Worm (Caenorhabditis elegans): ENCODE data around the gene ragc-1.

Gene ragc-1

DNA sequence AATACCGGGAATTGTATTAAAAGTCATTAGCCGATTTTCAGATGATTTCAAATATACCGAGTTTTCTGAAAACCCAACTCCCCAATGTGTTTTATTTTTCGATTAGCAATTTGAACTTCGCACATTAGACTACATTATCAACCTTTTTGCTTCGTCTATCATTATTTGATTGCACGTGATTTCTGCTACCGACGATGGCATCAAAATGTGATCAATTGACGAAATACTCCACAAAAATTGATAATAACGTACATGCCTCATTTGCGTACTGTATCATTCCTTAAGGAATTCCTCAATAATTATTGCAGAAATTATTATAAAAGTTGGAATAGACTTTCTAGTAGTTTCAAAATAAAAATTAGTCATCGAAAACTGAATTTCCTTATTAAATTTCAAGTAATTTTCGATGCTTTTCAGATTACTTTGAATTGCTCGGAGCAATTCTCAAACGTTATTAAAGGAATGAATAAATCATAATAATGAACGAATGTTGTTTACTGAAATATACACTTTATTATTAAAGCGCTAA lies 19.1 kb upstream of the ragc-1 start:
- TF ChIP-seq unc-62 (GFP tag; optimal IDR thresholded peaks at IDR 0.05), result no peak

DNA sequence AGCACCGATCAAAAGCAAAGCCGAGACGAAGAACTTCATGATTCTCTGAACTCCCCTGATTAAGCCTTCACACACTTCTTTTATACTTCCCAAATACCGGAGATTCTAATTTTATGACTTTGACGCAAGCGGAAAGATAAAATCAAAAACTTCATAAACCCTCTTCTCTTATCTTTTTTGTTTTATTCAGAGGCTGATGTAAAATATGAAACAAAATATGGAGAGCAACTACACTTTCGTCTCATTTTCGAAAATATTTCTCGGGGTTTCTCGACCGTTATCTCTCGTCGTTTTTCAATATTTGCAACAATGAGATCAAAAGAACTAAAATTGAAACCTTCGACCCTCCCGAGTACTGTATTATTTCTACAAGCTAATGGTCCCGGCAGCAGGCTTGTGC lies 18.3 kb upstream of the ragc-1 start, which contains the start of gene lys-4:
TSS of gene lys-4 (minus strand) at position 115 of the 400 bp plus-strand sequence.
- no peak for TF ChIP-seq unc-62 (GFP tag; optimal IDR thresholded peaks at IDR 0.05)

DNA sequence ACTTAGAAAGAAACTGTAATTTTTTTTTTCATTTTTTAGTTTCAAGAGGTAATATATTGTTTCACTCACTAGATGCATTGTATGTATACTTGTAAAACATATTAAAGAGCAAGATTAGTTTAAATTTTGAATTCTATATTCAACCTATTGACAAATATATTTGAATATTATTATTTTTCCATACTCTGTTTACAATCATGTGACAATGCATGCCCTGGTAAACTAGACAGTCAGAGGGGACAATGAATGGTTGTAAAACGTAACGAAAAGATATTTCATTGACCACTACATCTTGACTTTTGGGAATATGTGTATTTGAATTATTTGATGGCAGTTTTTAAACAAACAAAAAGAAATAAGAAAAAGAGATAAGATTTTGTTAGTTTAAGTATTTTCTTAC lies 17.6 kb upstream of the ragc-1 start:
- TF ChIP-seq unc-62 (GFP tag; optimal IDR thresholded peaks at IDR 0.05), result no peak

DNA sequence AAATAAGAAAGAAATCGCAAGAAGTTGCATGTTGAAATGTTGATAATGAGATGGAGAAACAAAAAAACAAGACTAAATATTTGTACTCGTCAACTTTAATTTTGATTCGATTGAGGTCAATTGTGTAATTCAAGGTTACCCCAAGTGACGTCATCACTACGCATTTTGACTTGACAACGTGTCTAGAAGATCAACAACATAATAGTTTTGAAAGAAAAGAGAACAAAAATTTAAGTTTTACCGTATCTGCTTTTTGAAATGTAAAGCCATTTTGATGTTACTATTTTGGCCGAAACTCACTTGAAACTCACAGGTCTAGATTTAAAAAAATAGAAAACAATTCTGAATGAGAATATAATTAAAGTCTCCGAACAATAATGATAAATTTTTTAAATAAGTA lies 16.2 kb upstream of the ragc-1 start, which contains the start of gene dsl-5:
TSS of gene dsl-5 (minus strand) at position 101 of the 400 bp plus-strand sequence.
- TF ChIP-seq unc-62 (GFP tag; optimal IDR thresholded peaks at IDR 0.05), result no peak

DNA sequence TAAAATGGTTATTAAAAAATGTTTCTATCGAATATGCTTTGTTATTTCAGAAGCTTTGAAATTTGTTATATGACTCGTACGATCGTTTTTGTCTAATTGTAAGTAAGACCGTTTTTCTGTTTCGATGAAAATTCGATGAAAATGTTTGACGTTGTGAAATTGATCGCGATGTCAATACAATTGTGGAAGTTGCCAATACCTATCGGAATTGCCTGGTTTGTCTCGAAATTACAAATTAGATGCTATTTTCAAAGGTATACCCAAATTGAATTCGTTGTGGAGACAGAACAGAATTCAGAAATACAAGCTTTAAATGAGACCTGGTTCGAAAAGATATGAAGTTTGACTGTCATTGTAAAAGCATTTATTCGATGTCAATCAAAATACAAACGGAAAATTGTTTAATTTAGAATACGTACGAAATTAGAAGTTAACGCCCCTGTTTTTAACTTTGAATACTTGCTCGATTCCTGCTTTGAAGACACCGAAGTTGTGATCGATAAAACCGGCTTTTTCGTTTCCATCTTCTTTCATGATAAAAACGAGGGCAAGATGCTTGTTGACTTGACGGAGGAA lies 1.4 kb downstream of the ragc-1 start:
- no peak for TF ChIP-seq unc-62 (GFP tag; optimal IDR thresholded peaks at IDR 0.05)

DNA sequence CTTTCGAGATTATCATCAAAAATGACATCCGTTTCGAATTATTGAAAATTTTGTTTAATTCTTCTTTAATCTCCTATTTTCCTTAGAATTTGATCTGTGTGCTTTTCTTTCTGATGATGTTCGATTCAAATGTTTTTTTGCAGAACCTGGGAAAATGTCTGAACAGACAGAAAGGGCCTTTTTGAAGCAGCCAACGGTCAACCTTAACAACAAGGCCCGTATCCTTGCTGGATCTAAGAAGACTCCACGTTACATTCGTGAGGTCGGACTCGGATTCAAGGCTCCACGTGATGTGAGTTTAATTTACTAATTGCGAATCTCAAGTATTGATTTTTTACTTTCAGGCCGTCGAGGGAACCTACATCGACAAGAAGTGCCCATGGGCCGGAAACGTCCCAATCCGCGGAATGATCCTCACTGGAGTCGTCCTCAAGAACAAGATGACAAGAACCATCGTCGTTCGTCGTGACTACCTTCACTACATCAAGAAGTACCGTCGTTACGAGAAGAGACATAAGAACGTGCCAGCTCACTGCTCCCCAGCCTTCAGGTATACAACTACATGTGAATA lies 2.1 kb downstream of the ragc-1 start, which contains the start of gene rps-11:
TSS of gene rps-11 (plus strand) at position 144 of the 571 bp plus-strand sequence.
- TF ChIP-seq unc-62 (GFP tag; optimal IDR thresholded peaks at IDR 0.05), result no peak

DNA sequence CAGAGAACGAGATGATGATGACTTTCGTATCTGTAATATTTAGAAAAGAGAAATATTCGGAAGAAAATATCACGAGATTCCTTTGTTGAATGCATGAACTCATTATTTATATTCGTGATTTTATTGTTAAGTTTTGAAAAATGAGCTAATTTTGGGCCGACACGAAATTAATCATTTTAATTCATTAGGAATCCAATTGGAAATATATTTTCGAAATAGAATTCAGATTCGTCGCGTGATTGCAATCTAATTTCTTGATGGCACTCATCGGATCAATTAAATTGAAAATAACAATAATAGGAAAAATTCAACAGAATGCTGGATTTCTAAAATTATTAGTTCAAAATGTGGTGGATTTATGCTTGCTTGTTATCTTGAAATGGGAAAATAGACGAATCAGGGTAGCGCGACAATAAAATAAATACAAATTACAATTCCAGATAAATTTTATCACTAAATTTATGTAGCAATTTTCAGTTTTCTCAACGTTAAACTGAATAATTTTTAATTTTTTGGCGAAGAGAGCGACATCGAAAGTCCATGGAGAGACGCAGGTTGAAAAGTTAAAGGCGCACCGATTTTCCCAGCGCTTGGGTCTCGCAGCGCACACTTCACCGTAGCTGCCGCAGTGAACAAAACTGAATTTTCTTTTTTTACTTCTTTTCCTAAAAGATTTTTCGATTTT lies 2.9 kb downstream of the ragc-1 start:
- TF ChIP-seq unc-62 (GFP tag; optimal IDR thresholded peaks at IDR 0.05), result no peak

DNA sequence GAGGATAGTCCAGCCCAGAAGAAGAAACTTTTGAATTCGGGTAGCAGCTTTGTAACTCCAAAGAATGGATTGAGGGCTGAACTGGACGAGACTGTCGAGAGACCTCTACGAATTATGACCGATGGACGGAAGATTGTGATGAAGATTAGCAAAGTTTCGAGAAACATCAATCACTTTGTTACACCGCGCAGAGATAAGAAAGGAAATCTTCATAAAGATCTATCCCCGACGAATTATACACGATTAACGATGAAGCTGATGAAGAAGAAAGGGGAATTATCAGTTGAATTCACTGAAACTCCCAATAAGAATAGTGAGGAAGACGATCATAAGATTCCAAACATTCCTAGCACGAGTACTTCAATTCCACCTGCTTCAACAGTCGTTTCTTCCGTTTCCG lies 5.0 kb downstream of the ragc-1 start:
- no peak for TF ChIP-seq unc-62 (GFP tag; optimal IDR thresholded peaks at IDR 0.05)

DNA sequence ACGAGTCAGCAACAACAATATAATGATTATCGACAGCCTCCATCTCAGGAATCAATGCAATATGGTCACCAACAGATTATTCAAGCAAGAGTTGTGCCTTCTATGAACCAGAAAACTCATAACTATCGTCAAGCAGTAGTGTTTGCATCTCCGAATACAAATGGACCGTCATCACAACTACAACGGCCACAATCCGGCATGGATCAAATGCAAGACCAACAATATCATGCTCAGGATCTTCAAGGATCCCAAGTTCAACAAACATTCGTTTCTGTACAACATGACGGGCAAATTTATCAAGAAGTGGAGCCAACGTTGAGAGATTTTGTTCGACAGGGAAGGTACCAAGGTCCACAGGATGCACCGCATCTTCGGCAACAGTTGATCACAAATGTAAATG lies 7.7 kb downstream of the ragc-1 start:
- TF ChIP-seq unc-62 (GFP tag; optimal IDR thresholded peaks at IDR 0.05), result no peak

DNA sequence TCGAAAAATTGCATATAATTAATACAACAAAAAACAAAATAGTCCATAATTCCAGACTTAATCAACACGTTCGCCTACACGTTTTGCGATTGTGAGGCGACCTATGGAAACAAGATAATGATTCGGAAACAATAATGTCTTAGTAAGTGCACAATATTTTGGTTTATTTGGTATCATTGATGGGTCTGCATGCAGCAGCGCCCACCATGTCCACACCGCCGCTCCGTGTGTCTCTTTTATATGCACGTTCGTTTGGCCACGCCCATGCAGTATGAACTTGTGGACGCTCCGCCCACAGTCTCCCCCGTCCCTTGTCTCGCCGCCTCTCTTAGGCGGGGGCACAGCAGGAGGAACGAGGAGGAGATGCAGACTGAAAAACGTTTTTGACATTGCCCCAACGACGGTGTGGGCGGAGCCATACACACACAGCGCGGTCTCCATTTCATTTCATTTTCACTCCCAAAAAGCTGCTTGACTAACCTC lies 10.5 kb downstream of the ragc-1 start, which contains the start of gene mig-38:
TSS of gene mig-38 (plus strand) at position 54 of the 483 bp plus-strand sequence.
- no peak for TF ChIP-seq unc-62 (GFP tag; optimal IDR thresholded peaks at IDR 0.05)

DNA sequence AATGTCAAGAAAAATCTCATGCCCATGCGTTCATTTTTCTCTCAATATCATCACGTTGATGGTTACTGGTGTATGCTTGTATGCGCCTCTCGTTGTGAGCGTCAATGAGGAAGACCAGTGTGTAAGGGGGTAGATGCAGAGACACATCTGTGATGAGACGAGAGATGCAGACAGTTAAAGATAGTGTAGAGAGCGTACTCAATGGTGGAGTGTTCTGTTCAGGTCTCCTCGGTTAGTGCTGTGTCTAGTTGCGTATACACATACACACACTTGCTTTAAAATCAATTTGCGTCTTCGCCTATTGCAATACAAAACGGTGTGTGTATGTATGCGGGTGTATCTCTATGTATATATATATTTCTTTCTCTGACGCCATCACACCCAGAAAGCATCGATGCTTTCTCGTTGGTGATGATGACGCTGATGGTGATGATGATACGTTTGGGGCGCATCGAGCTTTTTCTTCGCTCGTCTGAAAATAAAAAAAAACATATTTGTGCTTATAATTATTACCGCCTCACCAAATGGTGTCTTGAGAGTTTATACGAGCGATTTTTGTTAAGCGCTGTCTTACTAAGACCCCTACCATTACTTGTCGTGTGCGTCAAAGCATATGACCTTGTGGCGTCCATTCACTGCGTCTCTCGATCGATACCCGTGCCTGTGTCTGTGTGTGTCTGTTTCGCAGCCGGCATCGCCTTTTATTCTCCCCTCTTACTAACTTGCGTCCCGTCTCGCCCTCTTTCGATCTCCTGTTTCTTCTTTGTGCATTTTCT lies 11.1 kb downstream of the ragc-1 start, which contains the start of gene F40F11.3:
TSS of gene F40F11.3 (minus strand) at position 589 of the 776 bp plus-strand sequence.
- TF ChIP-seq unc-62 (GFP tag; optimal IDR thresholded peaks at IDR 0.05), result no peak

DNA sequence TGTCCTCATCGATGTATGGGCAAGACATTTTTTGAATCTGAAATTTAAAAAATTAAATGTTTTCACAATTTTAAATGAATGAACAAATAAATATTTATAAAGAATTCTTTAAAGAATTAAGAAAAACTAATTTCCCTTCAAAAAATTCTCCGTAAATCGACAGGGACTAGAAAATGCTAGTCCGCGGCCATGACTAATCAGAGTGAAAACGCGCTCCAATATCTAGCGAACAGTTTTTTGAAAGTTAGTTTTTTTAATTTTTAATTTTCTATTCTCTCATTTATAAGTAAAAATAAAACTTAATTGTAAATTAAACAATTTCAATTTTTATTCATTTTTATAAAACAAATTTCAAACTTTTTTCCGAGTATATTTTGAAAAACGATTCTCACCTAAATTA lies 11.9 kb downstream of the ragc-1 start:
- TF ChIP-seq unc-62 (GFP tag; optimal IDR thresholded peaks at IDR 0.05), result no peak

DNA sequence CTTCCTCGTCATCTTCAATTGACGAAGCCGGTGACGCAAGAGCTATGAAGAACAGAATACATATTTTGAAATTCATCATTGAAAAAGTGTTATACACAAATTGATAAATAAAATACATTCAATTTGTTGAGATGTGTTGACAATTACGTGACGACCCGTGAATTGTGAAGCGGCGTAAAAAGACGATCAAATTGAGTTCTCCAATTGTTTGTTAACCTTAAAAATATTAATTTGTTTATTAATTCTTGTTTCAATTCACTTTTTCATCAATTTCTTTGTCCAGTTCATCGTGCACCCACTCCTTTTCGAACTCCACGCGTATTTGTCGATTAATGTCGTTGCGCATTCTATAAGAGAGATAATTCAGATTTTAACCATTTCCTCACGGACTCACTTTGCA lies 12.6 kb downstream of the ragc-1 start, which contains the start of gene spe-36:
TSS of gene spe-36 (minus strand) at position 101 of the 400 bp plus-strand sequence.
- TF ChIP-seq unc-62 (GFP tag; optimal IDR thresholded peaks at IDR 0.05), result no peak

DNA sequence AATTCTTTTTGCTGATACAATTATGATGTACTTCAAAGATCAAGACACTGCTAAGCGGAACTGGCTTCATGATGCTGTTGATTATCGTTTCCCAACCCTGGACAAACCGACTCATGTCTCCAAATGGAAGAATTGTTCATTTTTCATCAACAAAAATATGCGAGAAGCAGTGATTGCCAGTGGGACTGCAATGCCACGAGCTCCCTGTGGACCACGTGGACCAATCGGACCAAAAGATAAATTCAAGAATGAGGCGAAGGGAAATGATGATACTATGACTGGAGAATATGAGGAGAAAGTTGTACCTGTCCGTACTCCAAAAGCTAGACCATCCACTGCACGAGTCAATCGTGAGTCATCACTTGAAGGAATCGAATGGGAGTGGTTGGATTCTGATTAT lies 18.2 kb downstream of the ragc-1 start:
- TF ChIP-seq unc-62 (GFP tag; optimal IDR thresholded peaks at IDR 0.05), result no peak

DNA sequence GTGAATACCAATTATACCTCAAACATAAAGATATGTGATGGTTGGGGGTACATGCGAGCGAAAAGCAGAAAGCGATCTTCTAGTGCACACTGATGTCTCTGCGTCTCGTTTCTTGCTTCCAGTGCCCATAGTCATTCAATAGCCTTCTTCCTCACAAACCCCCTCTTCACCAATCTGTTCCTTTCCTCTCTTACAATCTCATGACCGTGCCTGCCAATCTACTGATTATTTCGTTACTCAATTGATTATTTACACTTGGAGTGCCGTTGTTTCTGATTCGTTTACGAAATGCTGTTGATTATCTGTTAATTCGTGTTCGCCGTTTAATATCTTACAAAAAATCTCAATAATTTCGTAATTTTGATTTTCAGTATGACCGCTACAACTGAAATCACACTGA lies 19.9 kb downstream of the ragc-1 start:
- no peak for TF ChIP-seq unc-62 (GFP tag; optimal IDR thresholded peaks at IDR 0.05)

All from whole organism, dauer.